Fruit fly (Drosophila melanogaster) whole organism, embryonic: ENCODE results near the gene Cka.

ENCODE experiments used
- Atf6 ChIP-seq: fragments of 200-800 bp; sonication (Bioruptor generic); IDR thresholded peaks from 2 replicates; pipeline ENCODE4 v1.3.6; 2022; ENCODE audit warnings: missing biosample characterization, missing genetic modification characterization
- BEAF-32 ChIP-seq: fragments of 200-800 bp; sonication (Bioruptor generic); optimal IDR thresholded peaks from 3 replicates; lab custom pipeline; 2017; ENCODE audit warnings: missing biosample characterization, missing genetic modification characterization, mild to moderate bottlenecking, moderate library complexity, missing genetic modification reagents
- Bdp1 ChIP-seq: fragments of 200-800 bp; sonication (Bioruptor generic); optimal IDR thresholded peaks from 3 replicates; lab custom pipeline; 2016; ENCODE audit warnings: missing biosample characterization, missing genetic modification characterization
- Bgb ChIP-seq: fragments of 200-800 bp; sonication (Bioruptor generic); IDR thresholded peaks from 2 replicates; pipeline ENCODE4 v1.3.6; 2022; ENCODE audit warnings: missing biosample characterization, missing genetic modification characterization; ENCODE audit not compliant: partially characterized antibody
- CG10321 ChIP-seq: fragments of 200-800 bp; sonication (Bioruptor generic); IDR thresholded peaks from 2 replicates; pipeline ENCODE4 v1.3.6; 2022; ENCODE audit warnings: missing biosample characterization, missing genetic modification characterization
- CG11398 ChIP-seq: fragments of 200-800 bp; sonication (Bioruptor generic); optimal IDR thresholded peaks from 2 replicates; lab custom pipeline; 2016; ENCODE audit warnings: missing biosample characterization, missing genetic modification characterization
- CG12391 ChIP-seq: fragments of 200-800 bp; sonication (Bioruptor generic); optimal IDR thresholded peaks from 3 replicates; lab custom pipeline; 2018; ENCODE audit warnings: missing biosample characterization, mild to moderate bottlenecking, missing genetic modification characterization, moderate library complexity
- CG13123 ChIP-seq: fragments of 200-800 bp; sonication (Bioruptor generic); optimal IDR thresholded peaks from 2 replicates; lab custom pipeline; 2016; ENCODE audit warnings: missing biosample characterization, missing genetic modification characterization
- CG15073 ChIP-seq: fragments of 200-800 bp; sonication (Bioruptor generic); optimal IDR thresholded peaks from 2 replicates; lab custom pipeline; 2016; ENCODE audit warnings: missing biosample characterization, missing genetic modification characterization
- CG15269 ChIP-seq: fragments of 200-800 bp; sonication (Bioruptor generic); optimal IDR thresholded peaks from 2 replicates; lab custom pipeline; 2018; ENCODE audit warnings: missing biosample characterization, mild to moderate bottlenecking, missing genetic modification characterization, moderate library complexity
- CG1603 ChIP-seq: fragments of 200-800 bp; sonication (Bioruptor generic); optimal IDR thresholded peaks from 2 replicates; lab custom pipeline; 2019; ENCODE audit warnings: missing biosample characterization, mild to moderate bottlenecking, missing genetic modification characterization, moderate library complexity
- CG1647 ChIP-seq: fragments of 200-800 bp; sonication (Bioruptor generic); optimal IDR thresholded peaks from 3 replicates; lab custom pipeline; 2016; ENCODE audit warnings: missing biosample characterization, missing genetic modification characterization
- CG17359 ChIP-seq: fragments of 200-800 bp; sonication (Bioruptor generic); optimal IDR thresholded peaks from 3 replicates; lab custom pipeline; 2018; ENCODE audit warnings: missing biosample characterization, mild to moderate bottlenecking, missing genetic modification characterization, moderate library complexity
- CG2120 ChIP-seq: fragments of 200-800 bp; sonication (Bioruptor generic); optimal IDR thresholded peaks from 3 replicates; lab custom pipeline; 2016; ENCODE audit warnings: missing biosample characterization, missing genetic modification characterization
- CG34224 ChIP-seq: fragments of 200-800 bp; sonication (Bioruptor generic); IDR thresholded peaks from 3 replicates; pipeline ENCODE4 v1.3.6; 2022; ENCODE audit warnings: missing biosample characterization, missing genetic modification characterization; ENCODE audit not compliant: partially characterized antibody
- CG3847 ChIP-seq: fragments of 200-800 bp; sonication (Bioruptor generic); IDR thresholded peaks from 2 replicates; pipeline ENCODE4 v1.3.6; 2022; ENCODE audit warnings: missing biosample characterization, missing genetic modification characterization
- CG7372 ChIP-seq: fragments of 200-800 bp; sonication (Bioruptor generic); IDR thresholded peaks from 2 replicates; pipeline ENCODE4 v1.3.6; 2022; ENCODE audit warnings: missing biosample characterization, missing genetic modification characterization
- Hand ChIP-seq: fragments of 200-800 bp; sonication (Bioruptor generic); optimal IDR thresholded peaks from 2 replicates; lab custom pipeline; 2017; ENCODE audit warnings: mild to moderate bottlenecking, missing biosample characterization, missing genetic modification reagents, missing genetic modification characterization
- Hr78 ChIP-seq, 2 experiments: fragments of 200-800 bp in 1 of 2; fragments of >200 bp in 1 of 2; sonication (Bioruptor generic) in 1 of 2; optimal IDR thresholded peaks; 2 replicates each; lab custom pipeline; 2017 to 2019; ENCODE audit warnings: missing biosample characterization in 2 of 2, missing genetic modification characterization in 2 of 2, mild to moderate bottlenecking in 1 of 2, moderate library complexity in 1 of 2
- MBD-R2 ChIP-seq: fragments of 200-800 bp; sonication (Bioruptor generic); IDR thresholded peaks from 2 replicates; pipeline ENCODE4 v1.3.6; 2022; ENCODE audit warnings: missing biosample characterization, missing genetic modification characterization
- MESR4 ChIP-seq: fragments of 200-800 bp; sonication (Bioruptor generic); optimal IDR thresholded peaks from 2 replicates; lab custom pipeline; 2018; ENCODE audit warnings: missing biosample characterization, mild to moderate bottlenecking, missing genetic modification characterization, moderate library complexity
- NfI ChIP-seq: fragments of 200-800 bp; sonication (Bioruptor generic); optimal IDR thresholded peaks from 3 replicates; lab custom pipeline; 2018; ENCODE audit warnings: missing biosample characterization, mild to moderate bottlenecking, missing genetic modification characterization, moderate library complexity
- ac ChIP-seq: fragments of 200-800 bp; sonication (Bioruptor generic); optimal IDR thresholded peaks from 3 replicates; lab custom pipeline; 2017; ENCODE audit warnings: missing biosample characterization, mild to moderate bottlenecking, missing genetic modification characterization
- ase ChIP-seq: fragments of 200-800 bp; sonication (Bioruptor generic); IDR thresholded peaks from 3 replicates; pipeline ENCODE4 v1.3.6; 2022; ENCODE audit warnings: missing biosample characterization, missing genetic modification characterization
- az2 ChIP-seq: fragments of 200-800 bp; sonication (Bioruptor generic); optimal IDR thresholded peaks from 3 replicates; lab custom pipeline; 2016; ENCODE audit warnings: missing biosample characterization, missing genetic modification characterization
- bsh ChIP-seq, 2 experiments: fragments of 200-800 bp; sonication (Bioruptor generic); optimal IDR thresholded peaks; 2 replicates each; lab custom pipeline; 2017 to 2018; ENCODE audit warnings: mild to moderate bottlenecking in 2 of 2, missing biosample characterization in 2 of 2, missing genetic modification characterization in 2 of 2, moderate library complexity in 1 of 2
- chm ChIP-seq: fragments of 200-800 bp; sonication (Bioruptor generic); IDR thresholded peaks from 2 replicates; pipeline ENCODE4 v1.3.6; 2022; ENCODE audit warnings: missing biosample characterization, missing genetic modification characterization
- croc ChIP-seq: fragments of 200-800 bp; sonication (Bioruptor generic); conservative IDR thresholded peaks from 3 replicates; pipeline ENCODE4 v1.3.6; 2022; ENCODE audit warnings: missing biosample characterization, missing genetic modification characterization
- da ChIP-seq: fragments of 200-800 bp; sonication (Bioruptor generic); optimal IDR thresholded peaks from 2 replicates; lab custom pipeline; 2016; ENCODE audit warnings: missing biosample characterization, missing genetic modification characterization
- dpn ChIP-seq, 2 experiments: fragments of 200-800 bp; sonication (Bioruptor generic); optimal IDR thresholded peaks; 3 replicates each; lab custom pipeline; 2016; ENCODE audit warnings: missing biosample characterization in 2 of 2, missing genetic modification characterization in 2 of 2
- fd102C ChIP-seq: fragments of 200-800 bp; sonication (Bioruptor generic); optimal IDR thresholded peaks from 2 replicates; lab custom pipeline; 2018; ENCODE audit warnings: missing biosample characterization, mild to moderate bottlenecking, missing genetic modification characterization, moderate library complexity
- fru ChIP-seq: fragments of >200 bp; optimal IDR thresholded peaks from 2 replicates; lab custom pipeline; 2017
- gfzf ChIP-seq: fragments of 200-800 bp; sonication (Bioruptor generic); optimal IDR thresholded peaks from 2 replicates; lab custom pipeline; 2016; ENCODE audit warnings: missing biosample characterization, mild to moderate bottlenecking, missing genetic modification characterization, moderate library complexity
- kni ChIP-seq: fragments of 200-800 bp; sonication (Bioruptor generic); optimal IDR thresholded peaks from 3 replicates; lab custom pipeline; 2017; ENCODE audit warnings: mild to moderate bottlenecking, missing biosample characterization, missing genetic modification reagents, missing genetic modification characterization
- otp ChIP-seq: fragments of 200-800 bp; sonication (Bioruptor generic); IDR thresholded peaks from 3 replicates; pipeline ENCODE4, ENCODE4 v1.3.6; 2022; ENCODE audit warnings: missing biosample characterization, missing genetic modification characterization
- pan ChIP-seq, 4 experiments: fragments of >200 bp in 3 of 4; fragments of 200-800 bp in 1 of 4; sonication (Bioruptor generic) in 1 of 4; optimal IDR thresholded peaks in 3 of 4; IDR thresholded peaks in 1 of 4; 2 replicates each; pipeline versions ENCODE4 v1.3.6 to Lab custom; 2017 to 2022; ENCODE audit warnings: missing biosample characterization in 2 of 4, missing genetic modification characterization in 2 of 4, mixed read lengths in 1 of 4
- pb ChIP-seq: fragments of 200-800 bp; sonication (Bioruptor generic); optimal IDR thresholded peaks from 3 replicates; lab custom pipeline; 2016; ENCODE audit warnings: missing biosample characterization, missing genetic modification characterization
- peb ChIP-seq: fragments of 200-800 bp; sonication (Bioruptor generic); IDR thresholded peaks from 2 replicates; pipeline ENCODE4 v1.3.6; 2022; ENCODE audit warnings: missing biosample characterization, missing genetic modification characterization
- pzg ChIP-seq: fragments of 200-800 bp; sonication (Bioruptor generic); optimal IDR thresholded peaks from 3 replicates; lab custom pipeline; 2018; ENCODE audit warnings: missing biosample characterization, mild to moderate bottlenecking, missing genetic modification characterization, moderate library complexity
- rib ChIP-seq: fragments of 200-800 bp; sonication (Bioruptor generic); IDR thresholded peaks from 2 replicates; pipeline ENCODE4 v1.3.6; 2022; ENCODE audit warnings: missing biosample characterization, missing genetic modification characterization
- seq ChIP-seq: fragments of 200-800 bp; sonication (Bioruptor generic); IDR thresholded peaks from 2 replicates; pipeline ENCODE4 v1.3.6; 2022; ENCODE audit warnings: missing biosample characterization, missing genetic modification characterization
- sisA ChIP-seq: fragments of 200-800 bp; sonication (Bioruptor generic); IDR thresholded peaks from 2 replicates; pipeline ENCODE4 v1.3.6; 2022; ENCODE audit warnings: missing biosample characterization, missing genetic modification characterization
- sqz ChIP-seq: fragments of 200-800 bp; sonication (Bioruptor generic); optimal IDR thresholded peaks from 3 replicates; lab custom pipeline; 2018; ENCODE audit warnings: missing biosample characterization, mild to moderate bottlenecking, missing genetic modification characterization
- tap ChIP-seq: fragments of 200-800 bp; optimal IDR thresholded peaks from 3 replicates; lab custom pipeline; 2019; ENCODE audit warnings: missing biosample characterization, mild to moderate bottlenecking, missing genetic modification characterization, moderate library complexity
- tup ChIP-seq: fragments of 200-800 bp; sonication (Bioruptor generic); optimal IDR thresholded peaks from 2 replicates; lab custom pipeline; 2016; ENCODE audit warnings: missing biosample characterization, mild to moderate bottlenecking, missing genetic modification characterization, moderate library complexity
- twi ChIP-seq: fragments of 200-800 bp; optimal IDR thresholded peaks from 2 replicates; lab custom pipeline; 2019; ENCODE audit warnings: missing biosample characterization, mild to moderate bottlenecking, missing genetic modification characterization, moderate library complexity
- unpg ChIP-seq: fragments of 200-800 bp; sonication (Bioruptor generic); optimal IDR thresholded peaks from 3 replicates; lab custom pipeline; 2018; ENCODE audit warnings: missing biosample characterization, mild to moderate bottlenecking, missing genetic modification characterization, moderate library complexity
- vvl ChIP-seq: fragments of 200-800 bp; sonication (Bioruptor generic); IDR thresholded peaks from 2 replicates; pipeline ENCODE4 v1.3.6; 2022; ENCODE audit warnings: missing biosample characterization, missing genetic modification characterization
- zf30C ChIP-seq: fragments of 200-800 bp; sonication (Bioruptor generic); optimal IDR thresholded peaks from 3 replicates; lab custom pipeline; 2018; ENCODE audit warnings: missing biosample characterization, mild to moderate bottlenecking, missing genetic modification characterization

Cka gene

dm6 chr2L:8030693-8031210 lies at the start of gene Cka (continued):
- TF ChIP-seq pan (optimal IDR thresholded peaks at IDR 0.05; lab: Kevin White, UChicago), result no peak
- TF ChIP-seq pan (GFP tag; optimal IDR thresholded peaks at IDR 0.05 in 1 of 2, IDR thresholded peaks at IDR 0.05 in 1 of 2), result peak in 1 of 2 experiments; percentile 22
- TF ChIP-seq CG17359 (tag; lab: Kevin White, UChicago), result no peak
- no peak for TF ChIP-seq fd102C (GFP tag; lab: Kevin White, UChicago)
- TF ChIP-seq otp (GFP tag; lab: Robert Waterston, UW), result peak; percentile 63; the same call in 1 of the 3 replicates
- TF ChIP-seq chm (GFP tag; lab: Robert Waterston, UW), result peak; percentile 54; the same call in 1 of the 2 replicates
- no peak for TF ChIP-seq CG1647 (GFP tag; lab: Kevin White, UChicago)
- peak; percentile 34 for TF ChIP-seq NfI (GFP tag; lab: Kevin White, UChicago)
- TF ChIP-seq rib (GFP tag; lab: Robert Waterston, UW), result peak; percentile 69
- TF ChIP-seq CG10321 (GFP tag; lab: Robert Waterston, UW), result peak; percentile 98
- no peak for TF ChIP-seq Bdp1 (GFP tag; lab: Kevin White, UChicago)
- TF ChIP-seq croc (GFP tag; lab: Robert Waterston, UW), result no peak
- peak; percentile 3 for TF ChIP-seq ac (GFP tag; lab: Kevin White, UChicago)
- TF ChIP-seq sqz (GFP tag; lab: Kevin White, UChicago), result peak; percentile 47
- no peak for TF ChIP-seq tup
- TF ChIP-seq seq (GFP tag; lab: Robert Waterston, UW), result no peak
- peak; percentile 68 for TF ChIP-seq gfzf (GFP tag; lab: Kevin White, UChicago)
- no peak for TF ChIP-seq fru
- no peak for TF ChIP-seq sisA (GFP tag; lab: Robert Waterston, UW)
- no peak for TF ChIP-seq CG15269 (tag; lab: Kevin White, UChicago)
- no peak for TF ChIP-seq unpg (GFP tag; lab: Kevin White, UChicago)
- TF ChIP-seq az2, result no peak
- peak; percentile 61; the same call in 1 of the 2 replicates for TF ChIP-seq Bgb (GFP tag; lab: Robert Waterston, UW)
- TF ChIP-seq bsh (GFP tag; optimal IDR thresholded peaks at IDR 0.05; lab: Kevin White, UChicago), result peak in 1 of 2 experiments; percentile 15
- TF ChIP-seq MESR4 (GFP tag; lab: Kevin White, UChicago), result peak; percentile 88
- TF ChIP-seq zf30C, result peak; percentile 3
- peak; percentile 34; the same call in 1 of the 3 replicates for TF ChIP-seq CG34224
- TF ChIP-seq da (GFP tag; lab: Kevin White, UChicago), result no peak
- no peak for TF ChIP-seq CG2120 (GFP tag; lab: Kevin White, UChicago)
- TF ChIP-seq Hr78 (GFP tag; optimal IDR thresholded peaks at IDR 0.05; lab: Kevin White, UChicago), result no peak
- peak; percentile 13 for TF ChIP-seq kni
- TF ChIP-seq vvl (GFP tag; lab: Robert Waterston, UW), result peak; percentile 50
- no peak for TF ChIP-seq Atf6 (GFP tag; lab: Robert Waterston, UW)
- TF ChIP-seq twi (tag; lab: Kevin White, UChicago), result peak; percentile 12
- peak; percentile 2 for TF ChIP-seq Hand (GFP tag; lab: Kevin White, UChicago)
- TF ChIP-seq CG12391 (tag; lab: Kevin White, UChicago), result no peak
- TF ChIP-seq pb, result no peak
- peak; percentile 59 for TF ChIP-seq pzg
- TF ChIP-seq CG3847, result no peak
- TF ChIP-seq MBD-R2 (GFP tag; lab: Robert Waterston, UW), result peak; percentile 54; the same call in 1 of the 2 replicates
- TF ChIP-seq BEAF-32 (GFP tag; lab: Kevin White, UChicago), result peak; percentile 25
- no peak for TF ChIP-seq CG11398 (GFP tag; lab: Kevin White, UChicago)
- no peak for TF ChIP-seq tap (tag; lab: Kevin White, UChicago)
- TF ChIP-seq CG15073, result no peak
- TF ChIP-seq CG1603 (tag; lab: Kevin White, UChicago), result peak; percentile 9
- TF ChIP-seq ase (GFP tag; lab: Robert Waterston, UW), result 0 out of 3 replicates have a peak, but pooled peaks have one; percentile 28
- 0 out of 2 replicates have a peak, but pooled peaks have one; percentile 35 for TF ChIP-seq CG7372 (GFP tag; lab: Robert Waterston, UW)
- no peak for TF ChIP-seq peb (GFP tag; lab: Robert Waterston, UW)
- no peak for TF ChIP-seq dpn (GFP tag; optimal IDR thresholded peaks at IDR 0.05; lab: Kevin White, UChicago)
- no peak for TF ChIP-seq CG13123
